Fruit fly (Drosophila melanogaster) whole organism, prepupa: ENCODE measurements around the gene ND-B14.5A.

ENCODE experiments used
- Blimp-1 ChIP-seq: fragments of 200-800 bp; sonication (Bioruptor generic); optimal IDR thresholded peaks from 3 replicates; lab custom pipeline; 2017; ENCODE audit warnings: missing biosample characterization, missing genetic modification characterization, mild to moderate bottlenecking, moderate library complexity, missing genetic modification reagents
- CG10631 ChIP-seq: fragments of 200-800 bp; sonication (Bioruptor generic); optimal IDR thresholded peaks from 2 replicates; lab custom pipeline; 2016; ENCODE audit warnings: missing biosample characterization, missing genetic modification characterization
- CG11294 ChIP-seq: fragments of 200-800 bp; sonication (Bioruptor generic); IDR thresholded peaks from 2 replicates; pipeline ENCODE4 v1.3.6; 2022; ENCODE audit warnings: missing biosample characterization, missing genetic modification characterization
- CG11762 ChIP-seq: fragments of 200-800 bp; sonication (Bioruptor generic); optimal IDR thresholded peaks from 3 replicates; lab custom pipeline; 2016; ENCODE audit warnings: missing biosample characterization, missing genetic modification characterization; ENCODE audit not compliant: insufficient read depth
- CG11902 ChIP-seq: fragments of 200-800 bp; sonication (Bioruptor generic); optimal IDR thresholded peaks from 3 replicates; lab custom pipeline; 2016; ENCODE audit warnings: missing biosample characterization, missing genetic modification characterization
- CG1621 ChIP-seq: fragments of 200-800 bp; sonication (Bioruptor generic); optimal IDR thresholded peaks from 3 replicates; lab custom pipeline; 2018; ENCODE audit warnings: missing biosample characterization, mild to moderate bottlenecking, missing genetic modification characterization
- CG31627 ChIP-seq: fragments of 200-800 bp; sonication (Bioruptor generic); optimal IDR thresholded peaks from 3 replicates; lab custom pipeline; 2016; ENCODE audit warnings: missing biosample characterization, missing genetic modification characterization
- CG32006 ChIP-seq: fragments of 200-800 bp; sonication (Bioruptor generic); optimal IDR thresholded peaks from 3 replicates; lab custom pipeline; 2017; ENCODE audit warnings: missing biosample characterization, mild to moderate bottlenecking, missing genetic modification characterization
- CG3919 ChIP-seq: fragments of 200-800 bp; sonication (Bioruptor generic); optimal IDR thresholded peaks from 3 replicates; lab custom pipeline; 2016; ENCODE audit warnings: missing biosample characterization, missing genetic modification characterization
- CG4318 ChIP-seq: fragments of 200-800 bp; sonication (Bioruptor generic); optimal IDR thresholded peaks from 3 replicates; lab custom pipeline; 2017; ENCODE audit warnings: missing biosample characterization, mild to moderate bottlenecking, missing genetic modification characterization
- CG6163 ChIP-seq: fragments of 200-800 bp; sonication (Bioruptor generic); IDR thresholded peaks from 3 replicates; pipeline ENCODE4 v1.3.6; 2022; ENCODE audit warnings: missing biosample characterization, missing genetic modification characterization
- CG6276 ChIP-seq: fragments of 200-800 bp; sonication (Bioruptor generic); optimal IDR thresholded peaks from 2 replicates; lab custom pipeline; 2017; ENCODE audit warnings: missing biosample characterization, mild to moderate bottlenecking, missing genetic modification characterization
- CG6792 ChIP-seq: fragments of 200-800 bp; sonication (Bioruptor generic); optimal IDR thresholded peaks from 3 replicates; lab custom pipeline; 2016; ENCODE audit warnings: missing biosample characterization, missing genetic modification characterization
- CG6808 ChIP-seq: fragments of 200-800 bp; sonication (Bioruptor generic); optimal IDR thresholded peaks from 3 replicates; lab custom pipeline; 2017; ENCODE audit warnings: missing biosample characterization, missing genetic modification characterization, mild to moderate bottlenecking, moderate library complexity, missing genetic modification reagents
- CG6854 ChIP-seq: fragments of 200-800 bp; sonication (Bioruptor generic); optimal IDR thresholded peaks from 2 replicates; lab custom pipeline; 2017; ENCODE audit warnings: missing biosample characterization, mild to moderate bottlenecking, missing genetic modification characterization
- CG7368 ChIP-seq: fragments of 200-800 bp; sonication (Bioruptor generic); optimal IDR thresholded peaks from 3 replicates; lab custom pipeline; 2016; ENCODE audit warnings: missing biosample characterization, missing genetic modification characterization
- CG8119 ChIP-seq: fragments of 200-800 bp; sonication (Bioruptor generic); IDR thresholded peaks from 3 replicates; pipeline ENCODE4 v1.3.6; 2022; ENCODE audit warnings: missing biosample characterization, missing genetic modification characterization
- CG8632 ChIP-seq: fragments of 200-800 bp; sonication (Bioruptor generic); optimal IDR thresholded peaks from 3 replicates; lab custom pipeline; 2016; ENCODE audit warnings: missing biosample characterization, missing genetic modification characterization
- CG9139 ChIP-seq: fragments of 200-800 bp; sonication (Bioruptor generic); optimal IDR thresholded peaks from 3 replicates; lab custom pipeline; 2017; ENCODE audit warnings: missing biosample characterization, mild to moderate bottlenecking, missing genetic modification characterization
- Eip75B ChIP-seq: fragments of 200-800 bp; sonication (Bioruptor generic); optimal IDR thresholded peaks from 3 replicates; lab custom pipeline; 2016; ENCODE audit warnings: missing biosample characterization, missing genetic modification characterization
- Eip78C ChIP-seq: fragments of 200-800 bp; sonication (Bioruptor generic); peaks from one replicate; lab custom pipeline; 2016; ENCODE audit warnings: missing biosample characterization, missing genetic modification characterization
- Eip93F ChIP-seq: fragments of 200-800 bp; sonication (Bioruptor generic); optimal IDR thresholded peaks from 2 replicates; lab custom pipeline; 2016; ENCODE audit warnings: missing biosample characterization, mild to moderate bottlenecking, missing genetic modification characterization
- Ets21C ChIP-seq: fragments of 200-800 bp; sonication (Bioruptor generic); optimal IDR thresholded peaks from 3 replicates; lab custom pipeline; 2016; ENCODE audit warnings: missing biosample characterization, missing genetic modification characterization
- Ets96B ChIP-seq: fragments of 200-800 bp; optimal IDR thresholded peaks from 2 replicates; lab custom pipeline; 2019; ENCODE audit warnings: missing biosample characterization, mild to moderate bottlenecking, missing genetic modification characterization, moderate library complexity
- Gug ChIP-seq: fragments of 200-800 bp; sonication (Bioruptor generic); IDR thresholded peaks from 2 replicates; pipeline ENCODE4 v1.3.6; 2022; ENCODE audit warnings: missing biosample characterization, missing genetic modification characterization
- Hr38 ChIP-seq: sonication (Bioruptor generic); optimal IDR thresholded peaks from 2 replicates; lab custom pipeline; 2016; ENCODE audit warnings: missing biosample characterization, missing genetic modification characterization
- Hr39 ChIP-seq: fragments of 200-800 bp; sonication (Bioruptor generic); optimal IDR thresholded peaks from 2 replicates; lab custom pipeline; 2016; ENCODE audit warnings: missing biosample characterization, missing genetic modification characterization
- Hr4 ChIP-seq: fragments of 200-800 bp; sonication (Bioruptor generic); optimal IDR thresholded peaks from 3 replicates; lab custom pipeline; 2016; ENCODE audit warnings: missing biosample characterization, missing genetic modification characterization
- Lpt ChIP-seq: fragments of 200-800 bp; sonication (Bioruptor generic); optimal IDR thresholded peaks from 3 replicates; lab custom pipeline; 2016; ENCODE audit warnings: missing biosample characterization, missing genetic modification characterization
- Met ChIP-seq: fragments of 200-800 bp; sonication (Bioruptor generic); optimal IDR thresholded peaks from 3 replicates; lab custom pipeline; 2016; ENCODE audit warnings: missing biosample characterization, missing genetic modification characterization
- Smox ChIP-seq: fragments of 200-800 bp; sonication (Bioruptor generic); optimal IDR thresholded peaks from 3 replicates; lab custom pipeline; 2016; ENCODE audit warnings: missing biosample characterization, missing genetic modification characterization
- Sox102F ChIP-seq: fragments of 200-800 bp; sonication (Bioruptor generic); optimal IDR thresholded peaks from 2 replicates; lab custom pipeline; 2016; ENCODE audit warnings: missing biosample characterization, mild to moderate bottlenecking, missing genetic modification characterization
- Sox14 ChIP-seq: fragments of 200-800 bp; sonication (Bioruptor generic); optimal IDR thresholded peaks from 3 replicates; lab custom pipeline; 2016; ENCODE audit warnings: missing biosample characterization, missing genetic modification characterization
- Sox15 ChIP-seq: fragments of 200-800 bp; sonication (Bioruptor generic); optimal IDR thresholded peaks from 3 replicates; lab custom pipeline; 2016; ENCODE audit warnings: missing biosample characterization, missing genetic modification characterization
- achi ChIP-seq: fragments of 200-800 bp; sonication (Bioruptor generic); optimal IDR thresholded peaks from 3 replicates; lab custom pipeline; 2016; ENCODE audit warnings: missing biosample characterization, missing genetic modification characterization
- acj6 ChIP-seq: fragments of 200-800 bp; sonication (Bioruptor generic); optimal IDR thresholded peaks from 3 replicates; lab custom pipeline; 2016; ENCODE audit warnings: missing biosample characterization, missing genetic modification characterization
- cyc ChIP-seq: fragments of 200-800 bp; sonication (Bioruptor generic); optimal IDR thresholded peaks from 3 replicates; lab custom pipeline; 2016; ENCODE audit warnings: missing biosample characterization, missing genetic modification characterization
- dsx ChIP-seq: fragments of 200-800 bp; optimal IDR thresholded peaks from 3 replicates; lab custom pipeline; 2019; ENCODE audit warnings: missing biosample characterization, mild to moderate bottlenecking, missing genetic modification characterization, moderate library complexity; ENCODE audit not compliant: poor library complexity, severe bottlenecking
- eg ChIP-seq: fragments of 200-800 bp; sonication (Bioruptor generic); IDR thresholded peaks from 3 replicates; pipeline ENCODE4 v1.3.6; 2022; ENCODE audit warnings: missing biosample characterization, missing genetic modification characterization
- esn ChIP-seq: fragments of 200-800 bp; sonication (Bioruptor generic); optimal IDR thresholded peaks from 2 replicates; lab custom pipeline; 2016; ENCODE audit warnings: missing biosample characterization, mild to moderate bottlenecking, missing genetic modification characterization, moderate library complexity
- fd59A ChIP-seq: fragments of 200-800 bp; sonication (Bioruptor generic); optimal IDR thresholded peaks from 2 replicates; lab custom pipeline; 2017; ENCODE audit warnings: missing biosample characterization, mild to moderate bottlenecking, missing genetic modification characterization, missing genetic modification reagents
- net ChIP-seq: fragments of 200-800 bp; sonication (Bioruptor generic); optimal IDR thresholded peaks from 3 replicates; lab custom pipeline; 2016; ENCODE audit warnings: missing biosample characterization, missing genetic modification characterization
- salr ChIP-seq, 2 experiments: fragments of 200-800 bp; sonication (Bioruptor generic); optimal IDR thresholded peaks; 3 replicates each; lab custom pipeline; 2016 to 2018; ENCODE audit warnings: missing biosample characterization in 2 of 2, missing genetic modification characterization in 2 of 2, mild to moderate bottlenecking in 1 of 2
- spab ChIP-seq: fragments of 200-800 bp; sonication (Bioruptor generic); optimal IDR thresholded peaks from 2 replicates; lab custom pipeline; 2017; ENCODE audit warnings: missing biosample characterization, mild to moderate bottlenecking, missing genetic modification characterization, missing genetic modification reagents
- svp ChIP-seq: fragments of 200-800 bp; sonication (Bioruptor generic); peaks from one replicate; lab custom pipeline; 2016; ENCODE audit warnings: missing biosample characterization, missing genetic modification characterization
- topi ChIP-seq: fragments of 200-800 bp; sonication (Bioruptor generic); optimal IDR thresholded peaks from 3 replicates; lab custom pipeline; 2016; ENCODE audit warnings: missing biosample characterization, missing genetic modification characterization
- vri ChIP-seq: fragments of 200-800 bp; sonication (Bioruptor generic); optimal IDR thresholded peaks from 3 replicates; lab custom pipeline; 2016; ENCODE audit warnings: missing biosample characterization, mild to moderate bottlenecking, missing genetic modification characterization

The ND-B14.5A gene

DNA sequence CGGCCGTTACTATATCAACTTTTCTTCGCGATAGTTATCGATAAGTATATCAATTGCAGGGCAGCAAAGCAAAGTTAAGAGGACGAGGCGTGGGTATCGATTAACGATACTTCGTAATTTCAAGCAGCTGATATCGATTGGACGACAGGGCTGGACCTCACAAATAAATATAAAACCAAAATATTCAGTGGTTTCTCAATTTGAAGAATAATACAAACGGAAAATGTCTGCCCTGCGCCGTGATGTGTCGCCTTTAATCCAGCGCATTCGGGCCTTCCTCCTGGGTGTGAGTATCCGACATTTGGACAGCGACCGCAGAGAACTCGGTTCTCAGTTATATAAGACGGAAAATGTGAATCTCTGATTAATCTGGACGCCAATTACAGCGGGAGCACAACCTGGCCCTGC lies at the start of gene ND-B14.5A:
TSS of gene ND-B14.5A (plus strand) at position 107 of the 408 bp plus-strand sequence.
- TF ChIP-seq cyc (no peak), esn (peak; percentile 23)
- TF ChIP-seq, all 60 proteins: peak for 1

DNA sequence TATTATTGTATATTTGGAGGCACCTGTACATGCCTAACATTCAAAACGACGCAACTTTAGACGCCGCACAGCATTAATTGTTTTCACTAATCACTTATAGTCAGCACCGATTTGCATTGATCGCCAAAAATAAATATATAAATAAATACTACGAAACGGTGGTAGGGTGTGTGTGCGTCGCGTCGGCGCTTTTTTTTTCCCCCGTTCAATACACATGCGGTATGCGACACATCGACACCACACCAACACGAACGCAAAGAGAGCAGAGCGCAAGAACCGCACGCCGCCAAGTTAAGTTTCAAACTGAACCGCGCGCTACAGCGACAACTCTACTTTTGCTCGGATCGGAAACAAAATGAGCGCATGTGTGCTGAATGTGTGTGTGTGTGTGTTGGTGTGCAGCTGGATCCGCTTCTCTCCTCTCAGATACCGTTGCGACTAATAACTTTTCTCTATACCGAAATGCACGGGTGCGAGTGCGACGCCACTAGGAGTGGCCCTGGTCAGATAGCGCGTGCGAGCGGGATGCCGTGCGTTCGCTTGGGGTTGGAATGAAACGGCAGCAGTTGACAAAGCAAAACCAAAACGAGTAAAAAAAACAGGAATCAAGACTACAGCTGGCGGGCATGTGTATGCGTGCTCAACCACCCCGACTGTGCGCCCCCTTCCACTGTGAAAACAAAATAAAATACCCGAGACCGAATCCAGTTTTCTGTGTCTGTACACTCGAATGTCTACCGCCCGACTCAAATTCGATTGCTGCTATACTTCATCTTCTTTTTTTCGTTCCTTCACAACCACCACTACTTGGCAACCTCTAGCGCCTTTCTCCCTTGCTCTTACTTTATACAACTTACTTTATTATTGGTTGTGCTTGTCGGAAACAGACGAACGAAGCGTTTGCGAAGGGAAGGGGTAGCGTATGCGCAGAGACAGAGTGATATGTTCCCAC lies 49.0 kb upstream of the ND-B14.5A start, which contains the start of gene ph-d:
TSS of gene ph-d (minus strand) at position 274 of the 952 bp plus-strand sequence.
- TF ChIP-seq Gug (GFP tag; lab: Robert Waterston, UW) (peak; percentile 84), CG10631 (GFP tag; lab: Kevin White, UChicago) (peak; percentile 16), Ets96B (tag; lab: Kevin White, UChicago) (peak; percentile 88), Sox102F (peak; percentile 45), CG31627 (peak; percentile 23), CG7368 (GFP tag; lab: Kevin White, UChicago) (peak; percentile 60), Hr4 (GFP tag; lab: Kevin White, UChicago) (peak; percentile 52), CG3919 (peak; percentile 20), Hr38 (no peak), Met (GFP tag; lab: Kevin White, UChicago) (peak; percentile 62), Ets21C (GFP tag; lab: Kevin White, UChicago) (peak; percentile 17), Smox (GFP tag; lab: Kevin White, UChicago) (peak; percentile 52), dsx (GFP tag; lab: Kevin White, UChicago) (peak; percentile 77), cyc (peak; percentile 47), CG6276 (peak; percentile 25), topi (peak; percentile 52), svp (peak; percentile 75), vri (GFP tag; lab: Kevin White, UChicago) (peak; percentile 46), esn (peak; percentile 55), fd59A (GFP tag; lab: Kevin White, UChicago) (peak; percentile 75), CG4318 (peak; percentile 3), Eip93F (GFP tag; lab: Kevin White, UChicago) (no peak), CG11294 (GFP tag; lab: Robert Waterston, UW) (peak; percentile 36; the same call in 1 of the 2 replicates), CG1621 (peak; percentile 88), eg (GFP tag; lab: Robert Waterston, UW) (peak; percentile 91), Lpt (peak; percentile 94), Sox14 (GFP tag; lab: Kevin White, UChicago) (peak; percentile 64), acj6 (peak; percentile 37), CG9139 (GFP tag; lab: Kevin White, UChicago) (peak; percentile 81), Sox15 (GFP tag; lab: Kevin White, UChicago) (no peak), net (peak; percentile 75), CG6808 (GFP tag; lab: Kevin White, UChicago) (peak; percentile 76), CG8632 (GFP tag; lab: Kevin White, UChicago) (no peak), CG32006 (peak; percentile 57), Hr39 (GFP tag; lab: Kevin White, UChicago) (peak; percentile 21), CG6854 (GFP tag; lab: Kevin White, UChicago) (peak; percentile 67), Eip78C (GFP tag; lab: Kevin White, UChicago) (peak; percentile 87), CG11902 (GFP tag; lab: Kevin White, UChicago) (no peak), achi (GFP tag; lab: Kevin White, UChicago) (no peak), CG6792 (GFP tag; lab: Kevin White, UChicago) (no peak), CG8119 (peak; percentile 78; the same call in 2 of the 3 replicates), Blimp-1 (peak; percentile 30), salr (GFP tag; optimal IDR thresholded peaks at IDR 0.05; lab: Kevin White, UChicago) (peak; percentile 58 to 74), spab (GFP tag; lab: Kevin White, UChicago) (no peak), CG11762 (peak; percentile 38), Eip75B (GFP tag; lab: Kevin White, UChicago) (peak; percentile 51), CG6163 (GFP tag; lab: Robert Waterston, UW) (peak; percentile 94)
